Worm (Caenorhabditis elegans): Measurements from ENCODE around the gene unc-105.

DNA sequence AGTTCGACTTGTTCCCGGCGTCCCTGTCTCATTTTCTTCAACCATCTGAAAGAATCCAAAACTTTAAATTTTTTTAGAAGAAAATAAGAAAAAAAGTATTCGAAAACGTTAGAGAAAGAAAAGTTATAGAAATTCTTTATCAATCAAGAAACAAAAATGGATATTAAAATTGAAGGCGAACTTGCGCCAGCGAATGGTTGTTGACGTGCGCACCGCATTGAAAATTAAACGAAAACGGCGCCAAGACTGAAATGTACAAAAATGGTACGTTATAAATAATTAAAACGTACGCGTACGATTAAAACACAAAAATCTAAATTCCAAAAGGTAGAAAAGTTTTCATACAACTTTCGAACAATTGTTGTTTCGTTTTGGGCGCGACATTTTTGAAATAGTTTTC lies 29.5 kb upstream of the unc-105 start, which contains the start of gene K02C4.3:
- TF ChIP-seq unc-130 (GFP tag; optimal IDR thresholded peaks at IDR 0.05): no peak
- no peak for TF ChIP-seq bed-1 (GFP tag; IDR thresholded peaks at IDR 0.05)
- TF ChIP-seq gei-17 (GFP tag; optimal IDR thresholded peaks at IDR 0.05): no peak
- no peak for TF ChIP-seq ama-1 (optimal IDR thresholded peaks at IDR 0.05)
- no peak for TF ChIP-seq ama-1 (GFP tag; optimal IDR thresholded peaks at IDR 0.05)
- TF ChIP-seq madf-6 (GFP tag; IDR thresholded peaks at IDR 0.05): peak; percentile 65
- peak; percentile 93 for TF ChIP-seq ztf-18 (tag; optimal IDR thresholded peaks at IDR 0.05)
- TF ChIP-seq nhr-120 (GFP tag; IDR thresholded peaks at IDR 0.05): no peak
- no peak for TF ChIP-seq F49E8.2 (tag; optimal IDR thresholded peaks at IDR 0.05; ENCODE audit: insufficient read depth)

Data from whole organism, young adult.